Worm (Caenorhabditis elegans): ENCODE data around the gene cct-2.

DNA sequence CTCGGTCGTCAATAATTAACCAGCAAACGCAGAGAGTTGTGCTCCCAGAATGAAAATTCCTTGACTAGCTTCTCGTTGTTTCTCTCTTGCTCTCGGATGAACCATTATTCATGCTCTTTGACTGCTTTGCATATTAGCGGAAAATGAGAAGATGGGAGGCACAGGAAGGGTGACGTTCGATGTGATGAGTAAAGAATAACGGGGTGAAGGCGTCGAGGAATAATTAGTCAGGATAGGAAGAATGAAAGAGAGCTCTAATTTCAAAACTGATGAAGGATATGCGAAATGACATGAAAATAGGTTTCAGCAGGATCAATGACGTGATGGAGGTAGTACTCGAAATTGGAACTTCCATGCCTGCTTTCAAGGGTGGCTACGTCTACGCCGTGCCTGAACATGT is 23.7 kb downstream of the cct-2 start:
- TF ChIP-seq ama-1 (optimal IDR thresholded peaks at IDR 0.05) (no peak), ama-1 (GFP tag; optimal IDR thresholded peaks at IDR 0.05) (no peak), madf-6 (GFP tag; IDR thresholded peaks at IDR 0.05) (no peak), Y53F4B.3 (GFP tag; IDR thresholded peaks at IDR 0.05) (no peak)
